Fruit fly (Drosophila melanogaster) whole organism, embryonic: ENCODE data around the gene CG10195.

ENCODE experiments used
- ATbp ChIP-seq: fragments of 200-800 bp; sonication (Bioruptor generic); optimal IDR thresholded peaks from 2 replicates; lab custom pipeline; 2017; ENCODE audit warnings: missing biosample characterization, mild to moderate bottlenecking, missing genetic modification characterization, missing genetic modification reagents
- Abd-B ChIP-seq: fragments of 200-800 bp; sonication (Bioruptor generic); optimal IDR thresholded peaks from 2 replicates; lab custom pipeline; 2018; ENCODE audit warnings: missing biosample characterization, mild to moderate bottlenecking, missing genetic modification characterization, moderate library complexity
- Bdp1 ChIP-seq: fragments of 200-800 bp; sonication (Bioruptor generic); optimal IDR thresholded peaks from 3 replicates; lab custom pipeline; 2016; ENCODE audit warnings: missing biosample characterization, missing genetic modification characterization
- CG10431 ChIP-seq: fragments of 200-800 bp; sonication (Bioruptor generic); optimal IDR thresholded peaks from 3 replicates; lab custom pipeline; 2018; ENCODE audit warnings: missing biosample characterization, mild to moderate bottlenecking, missing genetic modification characterization
- CG12236 ChIP-seq: fragments of 200-800 bp; sonication (Bioruptor generic); optimal IDR thresholded peaks from 2 replicates; lab custom pipeline; 2016; ENCODE audit warnings: missing biosample characterization, missing genetic modification characterization
- CG12391 ChIP-seq: fragments of 200-800 bp; sonication (Bioruptor generic); optimal IDR thresholded peaks from 3 replicates; lab custom pipeline; 2018; ENCODE audit warnings: missing biosample characterization, mild to moderate bottlenecking, missing genetic modification characterization, moderate library complexity
- CG13424 ChIP-seq: fragments of 200-800 bp; sonication (Bioruptor generic); optimal IDR thresholded peaks from 2 replicates; lab custom pipeline; 2019; ENCODE audit warnings: missing biosample characterization, mild to moderate bottlenecking, missing genetic modification characterization, moderate library complexity
- CG1529 ChIP-seq: fragments of 200-800 bp; sonication (Bioruptor generic); optimal IDR thresholded peaks from 3 replicates; lab custom pipeline; 2018; ENCODE audit warnings: missing biosample characterization, missing genetic modification characterization
- CG17361 ChIP-seq: fragments of 200-800 bp; sonication (Bioruptor generic); IDR thresholded peaks from 3 replicates; pipeline ENCODE4 v1.3.6; 2022; ENCODE audit warnings: missing biosample characterization, missing genetic modification characterization
- CG17829 ChIP-seq: fragments of 200-800 bp; optimal IDR thresholded peaks from 2 replicates; lab custom pipeline; 2019; ENCODE audit warnings: missing biosample characterization, mild to moderate bottlenecking, missing genetic modification characterization, moderate library complexity
- CG18619 ChIP-seq: fragments of 200-800 bp; sonication (Bioruptor generic); optimal IDR thresholded peaks from 3 replicates; lab custom pipeline; 2017; ENCODE audit warnings: missing biosample characterization, mild to moderate bottlenecking, missing genetic modification characterization
- CG2116 ChIP-seq: fragments of 200-800 bp; sonication (Bioruptor generic); optimal IDR thresholded peaks from 3 replicates; lab custom pipeline; 2018; ENCODE audit warnings: missing biosample characterization, mild to moderate bottlenecking, missing genetic modification characterization
- CG31365 ChIP-seq: fragments of 200-800 bp; sonication (Bioruptor generic); optimal IDR thresholded peaks from 2 replicates; lab custom pipeline; 2018; ENCODE audit warnings: missing biosample characterization, mild to moderate bottlenecking, missing genetic modification characterization
- CG34224 ChIP-seq: fragments of 200-800 bp; sonication (Bioruptor generic); IDR thresholded peaks from 3 replicates; pipeline ENCODE4 v1.3.6; 2022; ENCODE audit warnings: missing biosample characterization, missing genetic modification characterization; ENCODE audit not compliant: partially characterized antibody
- CG34422 ChIP-seq: fragments of 200-800 bp; sonication (Bioruptor generic); IDR thresholded peaks from 3 replicates; pipeline ENCODE4 v1.3.6; 2022; ENCODE audit warnings: missing biosample characterization, missing genetic modification characterization
- CG4328 ChIP-seq: fragments of 200-800 bp; sonication (Bioruptor generic); optimal IDR thresholded peaks from 3 replicates; lab custom pipeline; 2017; ENCODE audit warnings: missing biosample characterization, missing genetic modification reagents, missing genetic modification characterization
- CG7372 ChIP-seq: fragments of 200-800 bp; sonication (Bioruptor generic); IDR thresholded peaks from 2 replicates; pipeline ENCODE4 v1.3.6; 2022; ENCODE audit warnings: missing biosample characterization, missing genetic modification characterization
- CG8281 ChIP-seq: fragments of 200-800 bp; sonication (Bioruptor generic); optimal IDR thresholded peaks from 2 replicates; lab custom pipeline; 2018; ENCODE audit warnings: missing biosample characterization, mild to moderate bottlenecking, missing genetic modification characterization, moderate library complexity
- CG9609 ChIP-seq: fragments of 200-800 bp; sonication (Bioruptor generic); optimal IDR thresholded peaks from 3 replicates; lab custom pipeline; 2016; ENCODE audit warnings: missing biosample characterization, missing genetic modification characterization
- Deaf1 ChIP-seq: fragments of 200-800 bp; optimal IDR thresholded peaks from 3 replicates; lab custom pipeline; 2019; ENCODE audit warnings: missing biosample characterization, mild to moderate bottlenecking, missing genetic modification characterization, moderate library complexity
- Dip2 ChIP-seq: fragments of 200-800 bp; sonication (Bioruptor generic); IDR thresholded peaks from 2 replicates; pipeline ENCODE4 v1.3.6; 2022; ENCODE audit warnings: missing biosample characterization, missing genetic modification characterization
- Dref ChIP-seq: fragments of 200-800 bp; sonication (Bioruptor generic); IDR thresholded peaks from 2 replicates; pipeline ENCODE4 v1.3.6; 2022; ENCODE audit warnings: missing biosample characterization, missing genetic modification characterization
- Gsc ChIP-seq: fragments of 200-800 bp; sonication (Bioruptor generic); IDR thresholded peaks from 2 replicates; pipeline ENCODE4 v1.3.6; 2022; ENCODE audit warnings: missing biosample characterization, missing genetic modification characterization
- H15 ChIP-seq: fragments of 200-800 bp; sonication (Bioruptor generic); IDR thresholded peaks from 3 replicates; pipeline ENCODE4 v1.3.6; 2022; ENCODE audit warnings: missing biosample characterization, missing genetic modification characterization
- Kr ChIP-seq: fragments of 200-800 bp; sonication (Bioruptor generic); optimal IDR thresholded peaks from 2 replicates; lab custom pipeline; 2017; ENCODE audit warnings: missing biosample characterization, mild to moderate bottlenecking, missing genetic modification characterization
- MESR4 ChIP-seq: fragments of 200-800 bp; sonication (Bioruptor generic); optimal IDR thresholded peaks from 2 replicates; lab custom pipeline; 2018; ENCODE audit warnings: missing biosample characterization, mild to moderate bottlenecking, missing genetic modification characterization, moderate library complexity
- Max ChIP-seq: fragments of 200-800 bp; sonication (Bioruptor generic); optimal IDR thresholded peaks from 2 replicates; lab custom pipeline; 2016; ENCODE audit warnings: missing biosample characterization, mild to moderate bottlenecking, missing genetic modification characterization
- Mes4 ChIP-seq: fragments of 200-800 bp; sonication (Bioruptor generic); optimal IDR thresholded peaks from 2 replicates; lab custom pipeline; 2016; ENCODE audit warnings: missing biosample characterization, missing genetic modification characterization
- NFAT ChIP-seq: fragments of 200-800 bp; sonication (Bioruptor generic); IDR thresholded peaks from 2 replicates; pipeline ENCODE4 v1.3.6; 2022; ENCODE audit warnings: missing biosample characterization, missing genetic modification characterization
- Oli ChIP-seq: fragments of 200-800 bp; sonication (Bioruptor generic); optimal IDR thresholded peaks from 2 replicates; lab custom pipeline; 2018; ENCODE audit warnings: missing biosample characterization, mild to moderate bottlenecking, missing genetic modification characterization, moderate library complexity
- Ravus ChIP-seq: fragments of 200-800 bp; sonication (Bioruptor generic); IDR thresholded peaks from 2 replicates; pipeline ENCODE4 v1.3.6; 2022; ENCODE audit warnings: missing biosample characterization, missing genetic modification characterization
- Sin3A ChIP-seq: fragments of >200 bp; optimal IDR thresholded peaks from 2 replicates; lab custom pipeline; 2018
- Xrp1 ChIP-seq: fragments of 200-800 bp; sonication (Bioruptor generic); IDR thresholded peaks from 2 replicates; pipeline ENCODE4 v1.3.6; 2022; ENCODE audit warnings: missing biosample characterization, missing genetic modification characterization
- chn ChIP-seq: fragments of 200-800 bp; sonication (Bioruptor generic); optimal IDR thresholded peaks from 2 replicates; lab custom pipeline; 2016; ENCODE audit warnings: missing biosample characterization, missing genetic modification characterization
- cwo ChIP-seq: fragments of 200-800 bp; sonication (Bioruptor generic); optimal IDR thresholded peaks from 3 replicates; lab custom pipeline; 2017; ENCODE audit warnings: missing biosample characterization, missing genetic modification characterization, mild to moderate bottlenecking, moderate library complexity, missing genetic modification reagents
- esg ChIP-seq: fragments of 200-800 bp; sonication (Bioruptor generic); conservative IDR thresholded peaks from 2 replicates; pipeline ENCODE4 v1.3.6; 2022; ENCODE audit warnings: missing biosample characterization, missing genetic modification characterization
- exex ChIP-seq: fragments of 200-800 bp; sonication (Bioruptor generic); optimal IDR thresholded peaks from 4 replicates; lab custom pipeline; 2018; ENCODE audit warnings: missing biosample characterization, mild to moderate bottlenecking, missing genetic modification characterization, moderate library complexity
- ham ChIP-seq: fragments of 200-800 bp; sonication (Bioruptor generic); IDR thresholded peaks from 2 replicates; pipeline ENCODE4 v1.3.6; 2022; ENCODE audit warnings: missing biosample characterization, missing genetic modification characterization
- hkb ChIP-seq, 2 experiments: fragments of 200-800 bp in 1 of 2; fragments of >200 bp in 1 of 2; sonication (Bioruptor generic) in 1 of 2; IDR thresholded peaks in 1 of 2; optimal IDR thresholded peaks in 1 of 2; 2 replicates each; pipeline versions ENCODE4 v1.3.6 to Lab custom; 2017 to 2022; ENCODE audit warnings: missing biosample characterization in 1 of 2, missing genetic modification characterization in 1 of 2
- ken ChIP-seq: fragments of 200-800 bp; sonication (Bioruptor generic); IDR thresholded peaks from 3 replicates; pipeline ENCODE4 v1.3.6; 2022; ENCODE audit warnings: missing biosample characterization, missing genetic modification characterization
- nerfin-1 ChIP-seq: fragments of 200-800 bp; sonication (Bioruptor generic); optimal IDR thresholded peaks from 3 replicates; lab custom pipeline; 2019; ENCODE audit warnings: missing biosample characterization, mild to moderate bottlenecking, missing genetic modification characterization, moderate library complexity
- oc ChIP-seq: fragments of 200-800 bp; sonication (Bioruptor generic); optimal IDR thresholded peaks from 2 replicates; lab custom pipeline; 2018; ENCODE audit warnings: missing biosample characterization, mild to moderate bottlenecking, missing genetic modification characterization, moderate library complexity
- peb ChIP-seq: fragments of 200-800 bp; sonication (Bioruptor generic); IDR thresholded peaks from 2 replicates; pipeline ENCODE4 v1.3.6; 2022; ENCODE audit warnings: missing biosample characterization, missing genetic modification characterization
- psq ChIP-seq: fragments of 200-800 bp; sonication (Bioruptor generic); optimal IDR thresholded peaks from 2 replicates; lab custom pipeline; 2017; ENCODE audit warnings: missing biosample characterization, missing genetic modification characterization
- tio ChIP-seq: fragments of 200-800 bp; sonication (Bioruptor generic); optimal IDR thresholded peaks from 2 replicates; lab custom pipeline; 2017; ENCODE audit warnings: missing biosample characterization, missing genetic modification characterization, inconsistent platforms
- tna ChIP-seq: fragments of 200-800 bp; sonication (Bioruptor generic); IDR thresholded peaks from 2 replicates; pipeline ENCODE4 v1.3.6; 2022; ENCODE audit warnings: missing biosample characterization, missing genetic modification characterization; ENCODE audit not compliant: partially characterized antibody
- vfl ChIP-seq: fragments of 200-800 bp; sonication (Bioruptor generic); optimal IDR thresholded peaks from 2 replicates; lab custom pipeline; 2016; ENCODE audit warnings: missing biosample characterization, missing genetic modification characterization
- vnd ChIP-seq: fragments of 200-800 bp; sonication (Bioruptor generic); IDR thresholded peaks from 3 replicates; pipeline ENCODE4 v1.3.6; 2022; ENCODE audit warnings: missing biosample characterization, missing genetic modification characterization; ENCODE audit not compliant: partially characterized antibody
- wor ChIP-seq: fragments of 200-800 bp; sonication (Bioruptor generic); IDR thresholded peaks from 2 replicates; pipeline ENCODE4 v1.3.6; 2022; ENCODE audit warnings: missing biosample characterization, missing genetic modification characterization
- zen ChIP-seq: fragments of 200-800 bp; sonication (Bioruptor generic); optimal IDR thresholded peaks from 3 replicates; lab custom pipeline; 2018; ENCODE audit warnings: missing biosample characterization, mild to moderate bottlenecking, missing genetic modification characterization, moderate library complexity
- zfh2 ChIP-seq: fragments of 200-800 bp; sonication (Bioruptor generic); optimal IDR thresholded peaks from 2 replicates; lab custom pipeline; 2016; ENCODE audit warnings: missing biosample characterization, missing genetic modification characterization

Gene CG10195

dm6 chr2L:19489997-19490461 is 5.5 kb upstream of the CG10195 start, which contains the start of the genes CG10194 and CG18094 (continued):
- TF ChIP-seq CG7372, result no peak
- TF ChIP-seq H15 (GFP tag; lab: Robert Waterston, UW), result no peak
- TF ChIP-seq Kr (GFP tag; lab: Kevin White, UChicago), result no peak
- TF ChIP-seq wor (GFP tag; lab: Robert Waterston, UW), result no peak
- TF ChIP-seq Max (GFP tag; lab: Kevin White, UChicago), result peak; percentile 17
- TF ChIP-seq Oli (tag; lab: Kevin White, UChicago), result no peak
- TF ChIP-seq Xrp1 (GFP tag; lab: Robert Waterston, UW), result peak; percentile 30; the same call in 1 of the 2 replicates
- no peak for TF ChIP-seq Bdp1 (GFP tag; lab: Kevin White, UChicago)
- no peak for TF ChIP-seq hkb (optimal IDR thresholded peaks at IDR 0.05; lab: Kevin White, UChicago)
- peak; percentile 19; the same call in 1 of the 2 replicates for TF ChIP-seq hkb (GFP tag; IDR thresholded peaks at IDR 0.05; lab: Robert Waterston, UW)
- no peak for TF ChIP-seq zen (tag; lab: Kevin White, UChicago)
- peak; percentile 18 for TF ChIP-seq Abd-B
- TF ChIP-seq chn, result peak; percentile 10
- TF ChIP-seq Dref (GFP tag; lab: Robert Waterston, UW), result peak; percentile 74
- no peak for TF ChIP-seq psq (GFP tag; lab: Kevin White, UChicago)
- TF ChIP-seq Ravus (GFP tag; lab: Robert Waterston, UW), result no peak
- TF ChIP-seq MESR4 (GFP tag; lab: Kevin White, UChicago), result peak; percentile 35
- peak; percentile 29 for TF ChIP-seq CG13424
- no peak for TF ChIP-seq ATbp
- TF ChIP-seq CG9609, result no peak
- no peak for TF ChIP-seq zfh2
- TF ChIP-seq Deaf1, result no peak
- TF ChIP-seq peb, result no peak
- no peak for TF ChIP-seq CG12236 (GFP tag; lab: Kevin White, UChicago)
- TF ChIP-seq CG8281 (tag; lab: Kevin White, UChicago), result no peak
- TF ChIP-seq ken (GFP tag; lab: Robert Waterston, UW), result no peak
- no peak for TF ChIP-seq Mes4
- no peak for TF ChIP-seq CG10431 (GFP tag; lab: Kevin White, UChicago)
- TF ChIP-seq CG4328 (GFP tag; lab: Kevin White, UChicago), result no peak
- no peak for TF ChIP-seq ham (GFP tag; lab: Robert Waterston, UW)
- TF ChIP-seq tio, result no peak
- no peak for TF ChIP-seq CG1529 (GFP tag; lab: Kevin White, UChicago)
- peak; percentile 15 for TF ChIP-seq CG17829 (tag; lab: Kevin White, UChicago)
- 0 out of 2 replicates have a peak, but pooled peaks have one; percentile 32 for TF ChIP-seq esg (GFP tag; lab: Robert Waterston, UW)
- TF ChIP-seq CG34224 (GFP tag; lab: Robert Waterston, UW), result peak; percentile 78
- TF ChIP-seq cwo (GFP tag; lab: Kevin White, UChicago), result no peak
- no peak for TF ChIP-seq nerfin-1 (tag; lab: Kevin White, UChicago)
- TF ChIP-seq CG18619 (GFP tag; lab: Kevin White, UChicago), result no peak
- TF ChIP-seq CG34422 (GFP tag; lab: Robert Waterston, UW), result peak; percentile 40; the same call in 1 of the 3 replicates
- TF ChIP-seq CG31365, result no peak
- no peak for TF ChIP-seq Gsc (GFP tag; lab: Robert Waterston, UW)
- TF ChIP-seq CG17361 (GFP tag; lab: Robert Waterston, UW), result no peak; the same call in 1 of the 3 replicates
- TF ChIP-seq CG2116 (GFP tag; lab: Kevin White, UChicago), result peak; percentile 51
- TF ChIP-seq CG12391 (tag; lab: Kevin White, UChicago), result peak; percentile 66
- 0 out of 3 replicates have a peak, but pooled peaks have one; percentile 13 for TF ChIP-seq vnd (GFP tag; lab: Robert Waterston, UW)
- TF ChIP-seq vfl (GFP tag; lab: Kevin White, UChicago), result no peak
- TF ChIP-seq tna (GFP tag; lab: Robert Waterston, UW), result 0 out of 2 replicates have a peak, but pooled peaks have one; percentile 26
- peak; percentile 48 for TF ChIP-seq exex (tag; lab: Kevin White, UChicago)
- no peak for TF ChIP-seq NFAT
- TF ChIP-seq Dip2, result no peak
- TF ChIP-seq oc (tag; lab: Kevin White, UChicago), result peak; percentile 13
- TF ChIP-seq Sin3A, result no peak
